Fruit fly (Drosophila melanogaster): ENCODE data around the gene CG9536.

CG9536 gene

DNA sequence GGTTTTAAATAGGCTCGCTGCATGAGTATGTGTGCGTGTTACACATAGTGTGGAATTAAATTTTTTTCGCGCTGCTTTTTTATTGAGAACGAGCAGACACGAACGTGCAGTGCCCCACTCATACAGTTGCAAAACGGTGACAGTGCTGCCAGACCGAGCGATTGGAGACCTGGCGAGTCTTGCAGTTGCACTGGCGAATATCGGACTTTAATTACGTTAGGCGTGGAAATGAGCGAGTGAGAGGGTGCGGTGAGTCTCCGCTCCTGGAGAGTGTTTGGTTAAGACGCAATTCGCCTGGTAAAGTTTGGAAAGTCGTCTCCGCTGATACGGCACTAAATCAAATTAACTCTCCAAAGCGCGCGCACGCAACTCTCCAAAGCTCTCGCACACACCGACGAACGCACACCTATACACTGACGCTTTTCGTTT lies 4.5 kb upstream of the CG9536 start (continued):
- peak; percentile 52 for TF ChIP-seq Nf-YC (tag; optimal IDR thresholded peaks at IDR 0.05)
- peak; percentile 2 for TF ChIP-seq Meics (GFP tag; optimal IDR thresholded peaks at IDR 0.05)
- TF ChIP-seq stwl (tag; optimal IDR thresholded peaks at IDR 0.05): peak; percentile 55
- peak; percentile 90 for TF ChIP-seq abd-A (tag; optimal IDR thresholded peaks at IDR 0.05)
- TF ChIP-seq salm (tag; optimal IDR thresholded peaks at IDR 0.05): peak; percentile 28
- peak; percentile 88 for TF ChIP-seq CG12155 (GFP tag; optimal IDR thresholded peaks at IDR 0.05)
- peak; percentile 36 for TF ChIP-seq CG9932 (GFP tag; IDR thresholded peaks at IDR 0.05)
- peak; percentile 35 for TF ChIP-seq hbn (GFP tag; IDR thresholded peaks at IDR 0.05; ENCODE audit: partially characterized antibody)
- TF ChIP-seq sna (GFP tag; IDR thresholded peaks at IDR 0.05; ENCODE audit: partially characterized antibody): peak; percentile 25
- TF ChIP-seq zen (tag; optimal IDR thresholded peaks at IDR 0.05): peak; percentile 26
- 0 out of 2 replicates have a peak, but pooled peaks have one; percentile 7 for TF ChIP-seq HLH3B (GFP tag; IDR thresholded peaks at IDR 0.05)
- TF ChIP-seq CG2199 (GFP tag; IDR thresholded peaks at IDR 0.05): 0 out of 3 replicates have a peak, but pooled peaks have one; percentile 30
- TF ChIP-seq CG34422 (GFP tag; IDR thresholded peaks at IDR 0.05): peak; percentile 45; the same call in 1 of the 3 replicates
- TF ChIP-seq CG13424 (tag; optimal IDR thresholded peaks at IDR 0.05): no peak
- peak; percentile 79 for TF ChIP-seq Ets65A (GFP tag)
- TF ChIP-seq dati (GFP tag; IDR thresholded peaks at IDR 0.05): no peak
- no peak for TF ChIP-seq CG8765 (GFP tag; IDR thresholded peaks at IDR 0.05)
- peak; percentile 3 for TF ChIP-seq Ets97D (GFP tag; optimal IDR thresholded peaks at IDR 0.05)
- TF ChIP-seq D (optimal IDR thresholded peaks at IDR 0.05): peak; percentile 26
- no peak for TF ChIP-seq D (GFP tag; optimal IDR thresholded peaks at IDR 0.05)
- peak; percentile 3 for TF ChIP-seq CG14710 (tag; optimal IDR thresholded peaks at IDR 0.05)
- peak; percentile 35 for TF ChIP-seq bigmax (GFP tag; optimal IDR thresholded peaks at IDR 0.05)
- TF ChIP-seq Bdp1 (GFP tag; optimal IDR thresholded peaks at IDR 0.05): no peak
- TF ChIP-seq cwo (GFP tag; optimal IDR thresholded peaks at IDR 0.05): peak; percentile 9
- TF ChIP-seq en (GFP tag; optimal IDR thresholded peaks at IDR 0.05): no peak
- peak; percentile 61; the same call in 2 of the 3 replicates for TF ChIP-seq Opbp (GFP tag; IDR thresholded peaks at IDR 0.05; ENCODE audit: partially characterized antibody)
- TF ChIP-seq sqz (GFP tag; optimal IDR thresholded peaks at IDR 0.05): peak; percentile 79
- 0 out of 2 replicates have a peak, but pooled peaks have one; percentile 15 for TF ChIP-seq Xrp1 (GFP tag; IDR thresholded peaks at IDR 0.05)
- TF ChIP-seq CG18599 (GFP tag; optimal IDR thresholded peaks at IDR 0.05): peak; percentile 32
- peak; percentile 75 for TF ChIP-seq oc (tag; optimal IDR thresholded peaks at IDR 0.05)
- peak; percentile 97 for TF ChIP-seq cg (GFP tag; optimal IDR thresholded peaks at IDR 0.05)
- 0 out of 2 replicates have a peak, but pooled peaks have one; percentile 40 for TF ChIP-seq ranshi (GFP tag; IDR thresholded peaks at IDR 0.05)
- peak; percentile 28 for TF ChIP-seq CG13287 (GFP tag; IDR thresholded peaks at IDR 0.05; ENCODE audit: partially characterized antibody)
- TF ChIP-seq CG8924 (tag; optimal IDR thresholded peaks at IDR 0.05): peak; percentile 24
- no peak for TF ChIP-seq CG8290 (GFP tag; optimal IDR thresholded peaks at IDR 0.05)
- TF ChIP-seq CG8290 (tag; optimal IDR thresholded peaks at IDR 0.05): peak in 1 of 2 experiments; percentile 30
- TF ChIP-seq CG8478 (optimal IDR thresholded peaks at IDR 0.05): peak; percentile 71
- TF ChIP-seq CG9437 (GFP tag; optimal IDR thresholded peaks at IDR 0.05): peak; percentile 71
- peak; percentile 53; the same call in 1 of the 2 replicates for TF ChIP-seq Atf6 (GFP tag; IDR thresholded peaks at IDR 0.05)
- no peak for TF ChIP-seq CG4424 (GFP tag; optimal IDR thresholded peaks at IDR 0.05)
- peak; percentile 69 for TF ChIP-seq YL-1 (GFP tag; optimal IDR thresholded peaks at IDR 0.05)
- peak; percentile 40 for TF ChIP-seq Fer1 (GFP tag; optimal IDR thresholded peaks at IDR 0.05)
- TF ChIP-seq CG11695 (GFP tag; IDR thresholded peaks at IDR 0.05): peak; percentile 62
- peak; percentile 57 for TF ChIP-seq CG34224 (GFP tag; IDR thresholded peaks at IDR 0.05; ENCODE audit: partially characterized antibody)
- no peak for TF ChIP-seq CG10979 (tag; optimal IDR thresholded peaks at IDR 0.05)
- no peak for TF ChIP-seq NK7.1 (GFP tag; optimal IDR thresholded peaks at IDR 0.05)
- TF ChIP-seq Bgb (GFP tag; IDR thresholded peaks at IDR 0.05; ENCODE audit: partially characterized antibody): peak; percentile 63; the same call in 1 of the 2 replicates
- TF ChIP-seq CG15514 (GFP tag; optimal IDR thresholded peaks at IDR 0.05): peak; percentile 73
- peak; percentile 22; the same call in 1 of the 3 replicates for TF ChIP-seq row (GFP tag; IDR thresholded peaks at IDR 0.05)
- no peak for TF ChIP-seq CG9817 (tag; optimal IDR thresholded peaks at IDR 0.05)
